Fruit fly (Drosophila melanogaster) whole organism, embryonic: ENCODE results near the gene Unc-115b.

Experiments
- Asciz ChIP-seq: fragments of 200-800 bp; sonication (Bioruptor generic); optimal IDR thresholded peaks from 2 replicates; lab custom pipeline; 2017; ENCODE audit warnings: missing biosample characterization, mild to moderate bottlenecking, missing genetic modification characterization, missing genetic modification reagents
- CG17328 ChIP-seq: fragments of 200-800 bp; sonication (Bioruptor generic); IDR thresholded peaks from 2 replicates; pipeline ENCODE4 v1.3.6; 2022; ENCODE audit warnings: missing biosample characterization, missing genetic modification characterization
- CG17612 ChIP-seq: fragments of 200-800 bp; sonication (Bioruptor generic); IDR thresholded peaks from 2 replicates; pipeline ENCODE4 v1.3.6; 2022; ENCODE audit warnings: missing biosample characterization, missing genetic modification characterization
- Stat92E ChIP-seq, 3 experiments: fragments of >200 bp in 2 of 3; fragments of 200-800 bp in 1 of 3; sonication (Bioruptor generic) in 1 of 3; optimal IDR thresholded peaks; 2 replicates each; lab custom pipeline; 2017 to 2019; ENCODE audit warnings: missing biosample characterization in 3 of 3, missing genetic modification characterization in 3 of 3, mild to moderate bottlenecking in 1 of 3, moderate library complexity in 1 of 3
- croc ChIP-seq: fragments of 200-800 bp; sonication (Bioruptor generic); conservative IDR thresholded peaks from 3 replicates; pipeline ENCODE4 v1.3.6; 2022; ENCODE audit warnings: missing biosample characterization, missing genetic modification characterization
- wdn ChIP-seq: fragments of 200-800 bp; sonication (Bioruptor generic); IDR thresholded peaks from 2 replicates; pipeline ENCODE4 v1.3.6; 2022; ENCODE audit warnings: missing biosample characterization, missing genetic modification characterization

DNA sequence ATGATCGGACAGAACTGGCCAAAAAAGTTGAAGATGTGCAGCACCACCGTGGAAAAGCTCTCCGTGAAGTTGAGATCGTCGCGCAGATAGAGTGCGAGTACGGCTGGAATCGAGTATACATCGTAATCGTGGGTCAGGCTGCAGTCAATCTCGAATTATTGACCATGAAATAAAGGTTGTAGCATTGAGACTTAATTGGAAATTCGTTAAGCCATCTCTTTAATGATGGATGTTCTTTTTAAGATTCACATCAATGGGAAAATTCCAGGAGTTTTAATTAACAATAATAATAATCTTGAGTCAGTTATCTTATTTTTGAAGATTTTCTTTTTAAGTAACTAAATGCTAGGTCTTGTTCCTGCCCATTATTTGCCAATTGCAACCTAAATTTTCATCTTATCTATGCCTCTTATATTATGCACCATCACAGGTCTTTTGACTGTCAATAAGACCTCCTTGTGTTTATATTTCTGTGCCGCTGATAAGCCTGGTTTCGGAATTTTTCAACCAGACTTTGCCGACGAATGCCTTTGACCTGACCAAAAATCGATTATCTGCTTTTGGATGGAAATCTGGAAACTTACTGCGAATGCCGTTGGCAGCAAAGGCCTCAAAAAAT lies 9.4 kb downstream of the Unc-115b start:
- TF ChIP-seq CG17612 (GFP tag; lab: Robert Waterston, UW) (no peak), Stat92E (GFP tag; optimal IDR thresholded peaks at IDR 0.05; lab: Kevin White, UChicago) (no peak), croc (GFP tag; lab: Robert Waterston, UW) (no peak), CG17328 (GFP tag; lab: Robert Waterston, UW) (no peak), Asciz (GFP tag; lab: Kevin White, UChicago) (no peak), wdn (no peak)
